Fruit fly (Drosophila melanogaster): ENCODE data around the gene Pldn.

The Pldn gene

DNA sequence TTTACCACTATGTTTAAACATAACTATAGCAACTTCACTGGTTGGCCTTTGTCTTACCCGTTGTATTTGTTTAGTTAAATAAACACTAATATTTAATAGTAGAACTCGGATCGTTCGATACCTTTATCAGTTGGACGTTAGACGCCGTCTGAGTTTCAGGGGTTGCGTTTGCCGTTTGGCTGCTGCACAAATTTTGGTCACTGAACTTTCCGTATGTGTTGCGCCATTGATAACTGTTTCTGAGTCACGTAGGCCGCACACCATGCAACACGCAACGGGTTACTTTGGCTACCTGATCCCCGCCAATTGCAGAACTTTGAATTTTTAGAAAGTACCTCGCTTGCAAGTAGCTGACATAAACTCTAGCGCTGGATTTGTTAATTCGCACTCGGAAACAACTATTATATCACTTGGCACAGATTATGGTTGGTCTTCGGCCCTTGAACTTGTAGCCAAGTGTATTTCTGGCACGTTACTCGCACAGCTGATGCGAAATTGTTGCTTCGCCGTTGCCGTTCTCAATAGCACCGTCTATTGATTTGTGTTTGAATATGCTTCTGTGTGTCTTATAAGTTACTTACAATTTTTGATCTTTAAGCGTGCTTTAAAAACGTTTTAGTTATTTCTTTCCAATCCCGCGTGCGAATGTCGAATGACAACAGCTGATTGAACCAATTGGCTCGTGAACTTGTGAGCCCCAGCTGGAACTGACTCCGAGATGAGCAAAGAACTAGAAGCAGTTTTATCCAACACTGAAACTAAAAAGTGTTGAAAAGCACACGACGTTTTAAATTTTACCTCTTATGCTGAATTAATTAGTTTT lies 5.3 kb upstream of the Pldn start, which contains the start of gene Dph1:
Gene Dph1 (minus strand): TSS at position 670 of the 823 bp plus-strand sequence.
- TF ChIP-seq CG4328 (GFP tag; optimal IDR thresholded peaks at IDR 0.05) (peak; percentile 54), ERR (GFP tag; optimal IDR thresholded peaks at IDR 0.05) (peak; percentile 65), CG9876 (GFP tag; optimal IDR thresholded peaks at IDR 0.05) (peak; percentile 5), Pdp1 (GFP tag; optimal IDR thresholded peaks at IDR 0.05) (peak; percentile 75 to 96), Atf3 (GFP tag; optimal IDR thresholded peaks at IDR 0.05) (peak; percentile 66), crol (GFP tag; IDR thresholded peaks at IDR 0.05) (no peak), HLHmδ (GFP tag; optimal IDR thresholded peaks at IDR 0.05) (no peak), CG16815 (GFP tag; optimal IDR thresholded peaks at IDR 0.05) (peak; percentile 76), CG10543 (GFP tag; optimal IDR thresholded peaks at IDR 0.05) (peak; percentile 54), NFAT (GFP tag; IDR thresholded peaks at IDR 0.05) (peak; percentile 85; the same call in 1 of the 2 replicates), YL-1 (GFP tag; optimal IDR thresholded peaks at IDR 0.05) (peak; percentile 93), CG12299 (tag; optimal IDR thresholded peaks at IDR 0.05) (peak; percentile 27), Dbx (GFP tag; IDR thresholded peaks at IDR 0.05) (peak; percentile 48; the same call in 1 of the 3 replicates), CG13894 (tag; optimal IDR thresholded peaks at IDR 0.05) (peak; percentile 17), gro (GFP tag; optimal IDR thresholded peaks at IDR 0.05) (peak; percentile 70), CG7745 (tag; optimal IDR thresholded peaks at IDR 0.05) (peak; percentile 34), Gug (GFP tag; IDR thresholded peaks at IDR 0.05) (peak; percentile 86), Hmr (GFP tag; optimal IDR thresholded peaks at IDR 0.05) (peak; percentile 84), Vsx1 (GFP tag; optimal IDR thresholded peaks at IDR 0.05) (peak; percentile 73), CG13775 (GFP tag; optimal IDR thresholded peaks at IDR 0.05) (peak; percentile 78), CG10209 (GFP tag; optimal IDR thresholded peaks at IDR 0.05) (peak; percentile 79), Poxn (GFP tag; IDR thresholded peaks at IDR 0.05) (0 out of 2 replicates have a peak, but pooled peaks have one; percentile 19), pho (GFP tag; optimal IDR thresholded peaks at IDR 0.05) (peak; percentile 70), CG6854 (GFP tag; optimal IDR thresholded peaks at IDR 0.05) (peak; percentile 78), CG10267 (tag; optimal IDR thresholded peaks at IDR 0.05) (peak; percentile 96), amos (GFP tag; IDR thresholded peaks at IDR 0.05; ENCODE audit: partially characterized antibody) (peak; percentile 70; the same call in 1 of the 2 replicates), CG1832 (GFP tag; optimal IDR thresholded peaks at IDR 0.05) (no peak), H2.0 (GFP tag; IDR thresholded peaks at IDR 0.05) (peak; percentile 77), CG14050 (GFP tag; IDR thresholded peaks at IDR 0.05) (peak; percentile 82), klu (GFP tag; IDR thresholded peaks at IDR 0.05) (no peak; the same call in 1 of the 2 replicates), Xbp1 (GFP tag; optimal IDR thresholded peaks at IDR 0.05) (peak; percentile 86), Sry-δ (GFP tag; optimal IDR thresholded peaks at IDR 0.05) (peak; percentile 23), tin (GFP tag; optimal IDR thresholded peaks at IDR 0.05) (peak; percentile 83), CG1529 (GFP tag; optimal IDR thresholded peaks at IDR 0.05) (peak; percentile 67), CG33213 (GFP tag; optimal IDR thresholded peaks at IDR 0.05) (peak; percentile 57), Sry-β (GFP tag; optimal IDR thresholded peaks at IDR 0.05) (peak; percentile 36), CG31388 (GFP tag; optimal IDR thresholded peaks at IDR 0.05) (peak; percentile 12), Bdp1 (GFP tag; optimal IDR thresholded peaks at IDR 0.05) (peak; percentile 75), tx (GFP tag; optimal IDR thresholded peaks at IDR 0.05) (peak; percentile 83), CG2889 (GFP tag; IDR thresholded peaks at IDR 0.05) (peak; percentile 97), ap (GFP tag; IDR thresholded peaks at IDR 0.05) (peak; percentile 83), CG3847 (GFP tag; IDR thresholded peaks at IDR 0.05) (peak; percentile 56), kah (GFP tag; optimal IDR thresholded peaks at IDR 0.05) (peak; percentile 5), CG5180 (GFP tag; optimal IDR thresholded peaks at IDR 0.05) (peak; percentile 72), CG12744 (GFP tag; optimal IDR thresholded peaks at IDR 0.05) (peak; percentile 42), Abd-B (GFP tag; optimal IDR thresholded peaks at IDR 0.05) (no peak), CkIIα-i1 (GFP tag; IDR thresholded peaks at IDR 0.05) (no peak), kay (GFP tag; optimal IDR thresholded peaks at IDR 0.05) (peak; percentile 90), CG12236 (GFP tag; optimal IDR thresholded peaks at IDR 0.05) (peak; percentile 68)

Measured in whole organism, embryonic.